Worm (Caenorhabditis elegans) whole organism, late embryonic: Measurements from ENCODE around the gene Y32H12A.7.

Experiments
- C38D4.7 ChIP-seq: fragments of 200-800 bp; sonication (Bioruptor generic); optimal IDR thresholded peaks from 2 replicates; lab custom pipeline; 2018; ENCODE audit warnings: mild to moderate bottlenecking, missing genetic modification characterization, moderate library complexity, missing compliant biosample characterization
- F13H6.1 ChIP-seq: sonication (generic microtip); optimal IDR thresholded peaks from 2 replicates; lab custom pipeline; 2016; ENCODE audit warnings: missing genetic modification characterization, missing compliant biosample characterization
- K02D7.2 ChIP-seq: sonication (generic microtip); optimal IDR thresholded peaks from 2 replicates; lab custom pipeline; 2017; ENCODE audit warnings: mild to moderate bottlenecking, missing genetic modification characterization, missing compliant biosample characterization
- T23F11.4 ChIP-seq: fragments of 200-800 bp; sonication (Bioruptor generic); optimal IDR thresholded peaks from 2 replicates; lab custom pipeline; 2018; ENCODE audit warnings: mild to moderate bottlenecking, missing genetic modification characterization, missing compliant biosample characterization
- Y22D7AL.16 ChIP-seq: sonication (generic microtip); optimal IDR thresholded peaks from 2 replicates; lab custom pipeline; 2016; ENCODE audit warnings: missing genetic modification characterization, missing compliant biosample characterization
- ceh-14 ChIP-seq: sonication (generic microtip); optimal IDR thresholded peaks from 2 replicates; lab custom pipeline; 2016; ENCODE audit warnings: missing genotype, missing genetic modification characterization, missing compliant biosample characterization
- ceh-18 ChIP-seq: sonication (generic microtip); optimal IDR thresholded peaks from 2 replicates; lab custom pipeline; 2016; ENCODE audit warnings: missing genetic modification characterization, missing compliant biosample characterization
- ceh-24 ChIP-seq: sonication (generic microtip); optimal IDR thresholded peaks from 2 replicates; lab custom pipeline; 2016; ENCODE audit warnings: mild to moderate bottlenecking, missing genetic modification characterization, missing compliant biosample characterization
- ceh-31 ChIP-seq: sonication (generic microtip); optimal IDR thresholded peaks from 2 replicates; lab custom pipeline; 2016; ENCODE audit warnings: missing genetic modification characterization, missing compliant biosample characterization
- ceh-34 ChIP-seq: sonication (generic microtip); optimal IDR thresholded peaks from 2 replicates; lab custom pipeline; 2016; ENCODE audit warnings: mild to moderate bottlenecking, missing genetic modification characterization, missing compliant biosample characterization
- ceh-48 ChIP-seq: sonication (generic microtip); optimal IDR thresholded peaks from 2 replicates; lab custom pipeline; 2016; ENCODE audit warnings: missing genetic modification characterization, inconsistent platforms, missing compliant biosample characterization
- ceh-9 ChIP-seq: sonication (generic microtip); optimal IDR thresholded peaks from 2 replicates; lab custom pipeline; 2016; ENCODE audit warnings: mild to moderate bottlenecking, missing genetic modification characterization, inconsistent platforms, missing compliant biosample characterization
- elt-4 ChIP-seq: sonication (generic microtip); optimal IDR thresholded peaks from 2 replicates; lab custom pipeline; 2016; ENCODE audit warnings: missing genetic modification characterization, missing compliant biosample characterization
- ets-4 ChIP-seq: sonication (generic microtip); optimal IDR thresholded peaks from 2 replicates; lab custom pipeline; 2016; ENCODE audit warnings: missing genetic modification characterization, missing compliant biosample characterization
- eyg-1 ChIP-seq: sonication (generic microtip); optimal IDR thresholded peaks from 2 replicates; lab custom pipeline; 2016; ENCODE audit warnings: missing genotype, missing genetic modification characterization, missing compliant biosample characterization
- fkh-10 ChIP-seq: fragments of 150-350 bp; optimal IDR thresholded peaks from 2 replicates; lab custom pipeline; 2014; ENCODE audit warnings: missing biosample characterization, missing genetic modification reagents, missing genetic modification characterization
- hlh-15 ChIP-seq: sonication (generic microtip); optimal IDR thresholded peaks from 2 replicates; lab custom pipeline; 2016; ENCODE audit warnings: missing genetic modification characterization, missing compliant biosample characterization
- hlh-30 ChIP-seq: sonication (generic microtip); optimal IDR thresholded peaks from 2 replicates; lab custom pipeline; 2017; ENCODE audit warnings: antibody characterized with exemption, missing genetic modification characterization, missing compliant biosample characterization; ENCODE audit not compliant: insufficient read depth
- hlh-6 ChIP-seq: sonication (generic microtip); optimal IDR thresholded peaks from 2 replicates; lab custom pipeline; 2016; ENCODE audit warnings: missing genotype, missing genetic modification characterization, missing compliant biosample characterization
- lim-6 ChIP-seq: sonication (generic microtip); optimal IDR thresholded peaks from 2 replicates; lab custom pipeline; 2016; ENCODE audit warnings: missing genetic modification characterization, missing compliant biosample characterization
- madf-2 ChIP-seq: sonication (generic microtip); optimal IDR thresholded peaks from 2 replicates; lab custom pipeline; 2017; ENCODE audit warnings: missing genetic modification characterization, missing compliant biosample characterization
- nhr-11 ChIP-seq: fragments of 150-350 bp; optimal IDR thresholded peaks from 2 replicates; lab custom pipeline; 2014; ENCODE audit warnings: missing biosample characterization, missing genetic modification characterization
- nhr-232 ChIP-seq: sonication (generic microtip); optimal IDR thresholded peaks from 2 replicates; lab custom pipeline; 2016; ENCODE audit warnings: missing genetic modification characterization, missing compliant biosample characterization
- npax-4 ChIP-seq: sonication (generic microtip); optimal IDR thresholded peaks from 2 replicates; lab custom pipeline; 2016; ENCODE audit warnings: missing genetic modification characterization, missing compliant biosample characterization
- odd-2 ChIP-seq: sonication (generic microtip); optimal IDR thresholded peaks from 2 replicates; lab custom pipeline; 2017; ENCODE audit warnings: antibody characterized with exemption, mild to moderate bottlenecking, missing genetic modification characterization, missing compliant biosample characterization
- pag-3 ChIP-seq: sonication (generic microtip); optimal IDR thresholded peaks from 2 replicates; lab custom pipeline; 2016; ENCODE audit warnings: missing compliant biosample characterization, missing genetic modification characterization, borderline replicate concordance
- pha-2 ChIP-seq: sonication (generic microtip); optimal IDR thresholded peaks from 2 replicates; lab custom pipeline; 2017; ENCODE audit warnings: mild to moderate bottlenecking, missing genetic modification characterization, missing compliant biosample characterization
- pha-4 ChIP-seq: fragments of 150-350 bp; optimal IDR thresholded peaks from 2 replicates; lab custom pipeline; 2018; ENCODE audit warnings: missing biosample characterization, missing genetic modification reagents, missing genetic modification characterization
- pros-1 ChIP-seq: fragments of 150-350 bp; optimal IDR thresholded peaks from 2 replicates; lab custom pipeline; 2014; ENCODE audit warnings: missing biosample characterization, missing genetic modification reagents, missing genetic modification characterization
- ref-2 ChIP-seq: sonication (generic microtip); optimal IDR thresholded peaks from 2 replicates; lab custom pipeline; 2016; ENCODE audit warnings: missing genetic modification characterization, missing compliant biosample characterization
- rnt-1 ChIP-seq: sonication (generic microtip); optimal IDR thresholded peaks from 2 replicates; lab custom pipeline; 2016; ENCODE audit warnings: missing genetic modification characterization, missing compliant biosample characterization
- sdc-2 ChIP-seq: sonication (generic microtip); optimal IDR thresholded peaks from 2 replicates; lab custom pipeline; 2016; ENCODE audit warnings: missing genotype, missing genetic modification characterization, missing compliant biosample characterization
- sox-2 ChIP-seq: fragments of 200-800 bp; sonication (Bioruptor generic); IDR thresholded peaks from 2 replicates; pipeline ENCODE4 v1.3.6; 2022; ENCODE audit warnings: missing genetic modification reagents, missing genetic modification characterization, missing compliant biosample characterization
- sox-4 ChIP-seq: sonication (generic microtip); optimal IDR thresholded peaks from 2 replicates; lab custom pipeline; 2017; ENCODE audit warnings: mild to moderate bottlenecking, missing genetic modification characterization, inconsistent platforms, missing compliant biosample characterization
- tbx-2 ChIP-seq: sonication (generic microtip); optimal IDR thresholded peaks from 2 replicates; lab custom pipeline; 2016; ENCODE audit warnings: missing genetic modification characterization, missing compliant biosample characterization
- ttx-3 ChIP-seq: sonication (generic microtip); optimal IDR thresholded peaks from 2 replicates; lab custom pipeline; 2016; ENCODE audit warnings: missing genetic modification reagents, missing genetic modification characterization, missing compliant biosample characterization
- unc-3 ChIP-seq, 2 experiments: fragments of 200-800 bp in 1 of 2; sonication (Bioruptor generic) in 1 of 2; sonication (generic microtip) in 1 of 2; conservative IDR thresholded peaks in 1 of 2; optimal IDR thresholded peaks in 1 of 2; 2 replicates each; pipeline versions ENCODE4 v1.3.6 to Lab custom; 2016 to 2022; ENCODE audit warnings: missing compliant biosample characterization in 2 of 2, missing genetic modification characterization in 2 of 2, missing genetic modification reagents in 1 of 2
- unc-42 ChIP-seq: sonication (generic microtip); optimal IDR thresholded peaks from 2 replicates; lab custom pipeline; 2016; ENCODE audit warnings: missing genotype, missing genetic modification characterization, missing compliant biosample characterization
- unc-55 ChIP-seq: sonication (generic microtip); optimal IDR thresholded peaks from 2 replicates; lab custom pipeline; 2017; ENCODE audit warnings: missing biosample characterization, missing genetic modification reagents, missing genetic modification characterization
- zip-5 ChIP-seq: sonication (generic microtip); optimal IDR thresholded peaks from 2 replicates; lab custom pipeline; 2016; ENCODE audit warnings: missing genetic modification characterization, missing compliant biosample characterization
- ztf-16 ChIP-seq: sonication (generic microtip); optimal IDR thresholded peaks from 2 replicates; lab custom pipeline; 2017; ENCODE audit warnings: missing genetic modification characterization, missing compliant biosample characterization

Y32H12A.7 gene

DNA sequence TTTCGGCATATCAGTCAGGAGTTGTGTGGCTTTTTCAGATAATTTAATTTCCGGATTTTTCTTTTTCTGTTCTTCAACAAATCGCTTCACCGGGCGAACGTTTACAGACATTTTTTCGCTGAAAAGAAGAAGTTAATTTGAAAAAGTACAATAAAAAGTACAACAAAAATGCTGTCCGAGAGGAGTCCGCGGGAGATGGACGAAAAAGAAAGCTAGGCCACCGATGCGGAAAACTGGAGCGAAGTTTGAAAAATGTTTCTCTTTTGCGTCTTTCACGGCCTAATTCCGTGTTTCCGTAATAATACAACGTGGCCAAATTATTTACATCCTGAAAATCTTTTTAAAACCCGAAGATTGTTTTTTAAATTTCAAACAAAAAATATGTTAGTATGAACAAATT lies 36.0 kb downstream of the Y32H12A.7 start, which contains the start of gene thoc-5 (continued):
- TF ChIP-seq sdc-2 (tag; lab: Kevin White, UChicago), result peak; percentile 53
- no peak for TF ChIP-seq sox-4 (tag; lab: Kevin White, UChicago)
- TF ChIP-seq ceh-48 (tag; lab: Kevin White, UChicago), result no peak
- TF ChIP-seq unc-42 (tag; lab: Kevin White, UChicago), result peak; percentile 20
- no peak for TF ChIP-seq pag-3 (tag; lab: Kevin White, UChicago)
- TF ChIP-seq elt-4, result no peak
- TF ChIP-seq Y22D7AL.16 (tag; lab: Kevin White, UChicago), result no peak
- peak; percentile 96 for TF ChIP-seq ceh-31 (tag; lab: Kevin White, UChicago)
- peak; percentile 86 for TF ChIP-seq F13H6.1 (tag; lab: Kevin White, UChicago)
- no peak for TF ChIP-seq madf-2 (tag; lab: Kevin White, UChicago)
- TF ChIP-seq ceh-24 (tag; lab: Kevin White, UChicago), result no peak
- peak; percentile 26 for TF ChIP-seq pros-1 (tag; lab: Kevin White, UChicago)
- TF ChIP-seq nhr-11, result no peak
- TF ChIP-seq nhr-232, result no peak
- peak; percentile 75 for TF ChIP-seq ref-2 (tag; lab: Kevin White, UChicago)
- TF ChIP-seq tbx-2 (tag; lab: Kevin White, UChicago), result peak; percentile 92
- TF ChIP-seq ceh-18 (tag; lab: Kevin White, UChicago), result peak; percentile 10
- TF ChIP-seq rnt-1 (tag; lab: Kevin White, UChicago), result peak; percentile 74
- peak; percentile 10 for TF ChIP-seq ttx-3 (tag; lab: Kevin White, UChicago)
- peak; percentile 64 for TF ChIP-seq lim-6 (tag; lab: Kevin White, UChicago)
- peak; percentile 100 for TF ChIP-seq ets-4
- peak; percentile 40 for TF ChIP-seq ceh-34
- TF ChIP-seq zip-5 (tag; lab: Kevin White, UChicago), result peak; percentile 69
- TF ChIP-seq unc-3 (GFP tag; conservative IDR thresholded peaks at IDR 0.05; lab: Robert Waterston, UW), result peak; percentile 37; the same call in 1 of the 2 replicates
- TF ChIP-seq unc-3 (tag; optimal IDR thresholded peaks at IDR 0.05; lab: Kevin White, UChicago), result no peak
- TF ChIP-seq odd-2 (tag; lab: Kevin White, UChicago), result no peak

DNA sequence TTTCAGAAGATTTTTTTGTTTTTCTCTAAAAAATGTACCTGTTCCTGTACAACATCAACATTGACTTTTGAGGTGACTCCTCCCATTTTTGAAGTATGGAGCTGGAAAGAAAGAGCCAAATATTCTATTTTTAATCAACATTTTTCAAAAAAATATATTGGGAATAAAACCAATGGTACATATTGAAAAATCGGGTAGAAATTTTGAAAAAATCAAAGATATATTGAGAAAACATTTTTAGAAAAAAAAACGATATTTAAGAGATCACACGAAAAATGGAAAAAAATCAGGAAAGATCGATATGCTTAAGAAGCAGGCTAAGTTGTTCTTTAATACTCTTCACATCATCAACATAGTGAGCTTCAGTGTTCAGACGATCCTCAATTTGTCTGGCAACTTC lies 39.2 kb downstream of the Y32H12A.7 start, which contains the start of gene glrx-21:
TSS of gene glrx-21 (minus strand) at position 101 of the 400 bp plus-strand sequence.
- no peak for TF ChIP-seq ref-2 (tag; lab: Kevin White, UChicago)
- no peak for TF ChIP-seq ceh-18 (tag; lab: Kevin White, UChicago)
- TF ChIP-seq F13H6.1 (tag; lab: Kevin White, UChicago), result no peak
- TF ChIP-seq npax-4, result no peak
- TF ChIP-seq ceh-48 (tag; lab: Kevin White, UChicago), result no peak
- no peak for TF ChIP-seq ceh-14 (tag; lab: Kevin White, UChicago)
- no peak for TF ChIP-seq hlh-15 (tag; lab: Kevin White, UChicago)
- TF ChIP-seq K02D7.2, result no peak
- TF ChIP-seq hlh-30 (tag; lab: Kevin White, UChicago), result no peak
- TF ChIP-seq ceh-24 (tag; lab: Kevin White, UChicago), result no peak
- no peak for TF ChIP-seq eyg-1
- TF ChIP-seq sox-2 (GFP tag; lab: Robert Waterston, UW), result no peak
- no peak for TF ChIP-seq Y22D7AL.16 (tag; lab: Kevin White, UChicago)
- no peak for TF ChIP-seq pha-2 (tag; lab: Kevin White, UChicago)

ce11 chrIII:5344561-5344960 lies 40.7 kb downstream of the Y32H12A.7 start:
- TF ChIP-seq ceh-9 (tag; lab: Kevin White, UChicago) (no peak), C38D4.7 (GFP tag; lab: Kevin White, UChicago) (no peak), pha-4 (tag; lab: Kevin White, UChicago) (no peak), ztf-16 (no peak), fkh-10 (GFP tag; lab: Kevin White, UChicago) (no peak), nhr-232 (no peak), ceh-34 (no peak), hlh-6 (tag; lab: Kevin White, UChicago) (no peak), unc-55 (GFP tag; lab: Kevin White, UChicago) (no peak), T23F11.4 (GFP tag; lab: Kevin White, UChicago) (no peak)
